Worm (Caenorhabditis elegans) whole organism, L3 larva: Measurements from ENCODE around the gene mrps-31.

Source experiments
- R02D3.7 ChIP-seq: fragments of 150-350 bp; optimal IDR thresholded peaks from 2 replicates; lab custom pipeline; 2014; ENCODE audit warnings: missing biosample characterization, missing genetic modification characterization
- ZK546.5 ChIP-seq: sonication (generic microtip); optimal IDR thresholded peaks from 2 replicates; lab custom pipeline; 2017; ENCODE audit warnings: missing biosample characterization, missing genetic modification characterization
- ceh-16 ChIP-seq: sonication (generic microtip); optimal IDR thresholded peaks from 2 replicates; lab custom pipeline; 2017; ENCODE audit warnings: missing biosample characterization, missing genetic modification characterization
- ceh-9 ChIP-seq: sonication (generic microtip); optimal IDR thresholded peaks from 2 replicates; lab custom pipeline; 2018; ENCODE audit warnings: missing biosample characterization, missing genetic modification characterization
- daf-12 ChIP-seq: fragments of 150-350 bp; optimal IDR thresholded peaks from 2 replicates; lab custom pipeline; 2014; ENCODE audit warnings: missing biosample characterization, missing genetic modification reagents, missing genetic modification characterization
- egl-5 ChIP-seq: fragments of 150-350 bp; optimal IDR thresholded peaks from 2 replicates; lab custom pipeline; 2017; ENCODE audit warnings: missing biosample characterization, missing genetic modification reagents, missing genetic modification characterization, inconsistent platforms
- elt-1 ChIP-seq: fragments of 150-350 bp; optimal IDR thresholded peaks from 2 replicates; lab custom pipeline; 2014; ENCODE audit warnings: missing biosample characterization, missing genetic modification characterization
- elt-2 ChIP-seq: sonication (generic microtip); optimal IDR thresholded peaks from 2 replicates; lab custom pipeline; 2016; ENCODE audit warnings: missing genetic modification reagents, mild to moderate bottlenecking, missing genetic modification characterization, missing compliant biosample characterization
- elt-3 ChIP-seq, 3 experiments: fragments of 150-350 bp in 1 of 3; sonication (generic microtip) in 2 of 3; optimal IDR thresholded peaks; 2 replicates in 2 of 3; 4 replicates in 1 of 3; lab custom pipeline; 2014 to 2017; ENCODE audit warnings: missing biosample characterization in 3 of 3, missing genetic modification characterization in 3 of 3
- eor-1 ChIP-seq, 2 experiments: fragments of 150-350 bp; optimal IDR thresholded peaks; 2 replicates each; lab custom pipeline; 2014 to 2018; ENCODE audit warnings: missing biosample characterization in 2 of 2, missing genetic modification characterization in 2 of 2
- fkh-2 ChIP-seq: fragments of 150-350 bp; optimal IDR thresholded peaks from 2 replicates; lab custom pipeline; 2014; ENCODE audit warnings: missing biosample characterization, missing genetic modification reagents, missing genetic modification characterization
- fos-1 ChIP-seq: fragments of 150-350 bp; optimal IDR thresholded peaks from 2 replicates; lab custom pipeline; 2014; ENCODE audit warnings: missing biosample characterization, missing genetic modification characterization
- hmg-11 ChIP-seq: sonication (generic microtip); optimal IDR thresholded peaks from 2 replicates; lab custom pipeline; 2016; ENCODE audit warnings: missing genetic modification characterization, missing compliant biosample characterization
- jun-1 ChIP-seq: fragments of 150-350 bp; optimal IDR thresholded peaks from 2 replicates; lab custom pipeline; 2014; ENCODE audit warnings: missing biosample characterization, missing genetic modification reagents, missing genetic modification characterization
- lin-39 ChIP-seq: fragments of 150-350 bp; optimal IDR thresholded peaks from 2 replicates; lab custom pipeline; 2018; ENCODE audit warnings: missing biosample characterization, missing genetic modification reagents, missing genetic modification characterization
- mml-1 ChIP-seq: fragments of 150-350 bp; sonication (generic microtip); optimal IDR thresholded peaks from 3 replicates; lab custom pipeline; 2014; ENCODE audit warnings: missing biosample characterization, missing genetic modification characterization
- nfya-1 ChIP-seq: sonication (generic microtip); optimal IDR thresholded peaks from 2 replicates; lab custom pipeline; 2017; ENCODE audit warnings: missing genetic modification characterization, mild to moderate bottlenecking, missing compliant biosample characterization, antibody characterized with exemption, moderate library complexity; ENCODE audit not compliant: insufficient read depth
- nhr-11 ChIP-seq: fragments of 150-350 bp; optimal IDR thresholded peaks from 2 replicates; lab custom pipeline; 2014; ENCODE audit warnings: missing biosample characterization, missing genetic modification characterization
- nhr-23 ChIP-seq: fragments of 150-350 bp; optimal IDR thresholded peaks from 2 replicates; lab custom pipeline; 2014; ENCODE audit warnings: missing biosample characterization, missing genetic modification reagents, missing genetic modification characterization
- nhr-25 ChIP-seq: sonication (generic microtip); optimal IDR thresholded peaks from 2 replicates; lab custom pipeline; 2017; ENCODE audit warnings: missing biosample characterization, missing genetic modification characterization
- nhr-28 ChIP-seq: fragments of 150-350 bp; optimal IDR thresholded peaks from 2 replicates; lab custom pipeline; 2014; ENCODE audit warnings: missing biosample characterization, missing genetic modification characterization
- nhr-43 ChIP-seq: sonication (generic microtip); optimal IDR thresholded peaks from 2 replicates; lab custom pipeline; 2016; ENCODE audit warnings: mild to moderate bottlenecking, missing genetic modification characterization, missing compliant biosample characterization; ENCODE audit not compliant: poor library complexity, severe bottlenecking
- nhr-77 ChIP-seq: fragments of 150-350 bp; optimal IDR thresholded peaks from 2 replicates; lab custom pipeline; 2014; ENCODE audit warnings: missing biosample characterization, missing genetic modification characterization
- pha-4 ChIP-seq: fragments of 150-350 bp; optimal IDR thresholded peaks from 2 replicates; lab custom pipeline; 2014; ENCODE audit warnings: missing biosample characterization, missing genetic modification reagents, missing genetic modification characterization
- pqm-1 ChIP-seq: fragments of 150-350 bp; optimal IDR thresholded peaks from 2 replicates; lab custom pipeline; 2017; ENCODE audit warnings: missing biosample characterization, missing genetic modification characterization, inconsistent platforms
- sea-2 ChIP-seq: fragments of 150-350 bp; sonication (generic microtip); optimal IDR thresholded peaks from 4 replicates; lab custom pipeline; 2014; ENCODE audit warnings: missing biosample characterization, missing genetic modification reagents, missing genetic modification characterization
- skn-1 ChIP-seq: fragments of 150-350 bp; optimal IDR thresholded peaks from 2 replicates; lab custom pipeline; 2014; ENCODE audit warnings: missing biosample characterization, missing genetic modification characterization
- snpc-4 ChIP-seq: fragments of 150-350 bp; optimal IDR thresholded peaks from 2 replicates; lab custom pipeline; 2014; ENCODE audit warnings: missing biosample characterization, missing genetic modification characterization
- ztf-11 ChIP-seq: fragments of 150-350 bp; optimal IDR thresholded peaks from 2 replicates; lab custom pipeline; 2014; ENCODE audit warnings: missing biosample characterization, missing genetic modification characterization
- ztf-4 ChIP-seq: fragments of 150-350 bp; optimal IDR thresholded peaks from 2 replicates; lab custom pipeline; 2014; ENCODE audit warnings: missing biosample characterization, missing genetic modification characterization

mrps-31 gene

ce11 chrIII:3649305-3649704 lies 19.1 kb upstream of the mrps-31 start:
- peak; percentile 9 for TF ChIP-seq pqm-1
- no peak for TF ChIP-seq skn-1 (tag; lab: Kevin White, UChicago)
- peak; percentile 79 for TF ChIP-seq elt-2 (tag; lab: Kevin White, UChicago)

DNA sequence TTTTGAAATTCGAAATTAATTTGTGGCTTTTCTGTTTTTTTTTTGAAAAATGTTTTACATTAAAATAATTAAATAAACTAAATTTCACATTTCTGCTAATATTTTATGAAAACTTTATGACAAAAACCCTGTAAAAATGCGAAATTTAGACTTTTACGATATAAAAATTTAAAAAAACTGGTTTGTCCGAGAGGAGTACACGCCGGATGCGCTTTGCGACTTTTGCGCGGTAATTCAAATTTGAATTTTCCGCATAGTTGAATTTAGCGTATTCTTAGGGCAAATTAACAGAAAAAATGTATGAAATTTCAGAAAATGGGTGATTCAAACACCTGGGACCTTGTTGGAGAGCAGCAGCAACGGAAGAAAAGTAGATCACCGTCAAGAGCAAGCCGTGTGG lies 13.9 kb upstream of the mrps-31 start, which contains the start of gene unc-93:
unc-93 (plus strand) TSS at position 301 of the 400 bp plus-strand sequence.
- no peak for TF ChIP-seq fos-1 (tag; lab: Kevin White, UChicago)
- no peak for TF ChIP-seq ztf-4 (tag; lab: Kevin White, UChicago)
- TF ChIP-seq R02D3.7 = no peak
- TF ChIP-seq skn-1 (tag; lab: Kevin White, UChicago) = no peak
- no peak for TF ChIP-seq lin-39
- TF ChIP-seq mml-1 = no peak
- TF ChIP-seq nhr-77 (tag; lab: Kevin White, UChicago) = no peak
- TF ChIP-seq pha-4 (tag; lab: Kevin White, UChicago) = no peak
- TF ChIP-seq fkh-2 = no peak
- TF ChIP-seq ztf-11 = no peak
- no peak for TF ChIP-seq elt-1 (tag; lab: Kevin White, UChicago)
- TF ChIP-seq elt-3 (tag; optimal IDR thresholded peaks at IDR 0.05; lab: Kevin White, UChicago) = no peak
- TF ChIP-seq nhr-43 = no peak

DNA sequence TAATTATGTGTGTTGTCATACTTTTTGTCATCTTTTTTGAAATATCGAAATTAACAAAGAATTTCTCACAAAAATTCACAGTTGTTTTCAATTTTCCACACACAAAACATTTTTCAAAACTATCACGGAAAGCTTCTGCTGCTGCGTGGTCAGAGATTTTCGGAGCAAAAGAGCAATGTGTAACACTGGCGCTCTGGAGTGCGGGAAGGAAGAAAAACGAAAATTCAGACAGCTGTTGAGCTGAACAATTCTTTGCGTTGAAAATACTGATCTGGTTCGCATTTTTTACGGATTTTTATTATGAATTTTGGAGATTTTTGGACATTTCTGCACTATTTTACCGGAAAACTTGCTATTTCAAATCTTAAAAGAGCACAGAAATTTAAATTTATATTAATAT lies 13.4 kb upstream of the mrps-31 start:
- TF ChIP-seq nhr-25 (no peak), nhr-23 (tag; lab: Kevin White, UChicago) (no peak), lin-39 (peak; percentile 3), fos-1 (tag; lab: Kevin White, UChicago) (no peak)

DNA sequence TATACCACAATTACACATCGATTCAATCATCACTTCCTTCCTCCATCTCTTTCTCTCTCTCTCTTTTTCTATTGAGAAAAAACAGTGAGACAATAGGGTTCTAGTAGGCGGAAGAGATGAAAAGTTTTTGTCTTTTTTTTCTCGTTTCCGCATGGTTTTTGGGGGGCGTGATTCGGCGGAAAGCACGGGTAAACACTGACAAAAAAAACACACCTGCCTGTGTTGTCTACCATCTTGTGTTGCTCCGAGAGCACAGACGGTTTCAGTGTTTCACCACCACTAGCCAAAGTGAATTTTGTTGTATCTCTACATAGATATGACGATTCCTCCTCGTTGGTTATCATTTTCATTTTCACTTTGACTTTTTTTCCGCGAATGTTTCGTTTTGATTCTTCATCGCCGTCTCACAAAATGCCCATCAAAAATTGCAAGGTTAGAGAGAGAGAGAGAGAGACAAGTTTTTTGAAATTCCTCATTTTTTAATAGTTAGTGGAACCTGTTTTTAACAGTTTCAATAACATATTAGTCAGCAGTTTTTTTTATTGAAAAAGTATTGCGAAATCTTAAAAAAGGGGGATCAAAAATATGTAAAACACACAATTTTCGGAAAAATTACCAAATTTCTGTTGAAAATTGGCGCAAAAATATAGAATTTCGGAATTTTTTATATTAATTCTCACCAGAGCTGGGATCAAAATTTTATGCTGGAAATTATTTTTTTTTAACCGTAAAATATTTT lies 7.2 kb upstream of the mrps-31 start:
- TF ChIP-seq pha-4 (tag; lab: Kevin White, UChicago) = peak; percentile 71
- no peak for TF ChIP-seq fos-1 (tag; lab: Kevin White, UChicago)
- peak; percentile 6 for TF ChIP-seq elt-2 (tag; lab: Kevin White, UChicago)

DNA sequence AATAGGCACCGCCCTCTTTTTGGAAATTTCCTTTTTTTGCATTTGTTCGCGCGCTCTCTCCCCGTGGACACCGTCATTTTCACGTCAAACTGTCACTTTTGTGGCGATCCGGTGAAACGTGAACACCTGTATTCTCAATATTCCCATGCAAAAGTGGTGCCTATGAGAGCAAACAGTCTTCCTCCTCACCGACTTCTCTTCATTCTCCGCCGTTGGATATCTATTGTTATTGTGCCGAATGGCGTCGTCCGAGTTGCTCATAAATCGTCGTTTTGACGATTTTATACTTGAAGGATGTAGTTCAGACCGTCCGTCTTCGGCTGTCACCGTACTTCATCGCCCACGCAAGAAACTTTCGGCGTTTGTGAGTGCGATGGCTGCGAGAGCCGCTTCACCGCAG lies 5.7 kb upstream of the mrps-31 start, which contains the start of gene rilp-1:
rilp-1 (plus strand) TSS at position 301 of the 400 bp plus-strand sequence.
- no peak for TF ChIP-seq jun-1 (tag; lab: Kevin White, UChicago)
- TF ChIP-seq nhr-28 (tag; lab: Kevin White, UChicago) = no peak
- TF ChIP-seq fkh-2 = no peak
- TF ChIP-seq hmg-11 = no peak
- no peak for TF ChIP-seq ceh-9 (tag; lab: Kevin White, UChicago)
- TF ChIP-seq R02D3.7 = no peak
- TF ChIP-seq nhr-77 (tag; lab: Kevin White, UChicago) = no peak
- no peak for TF ChIP-seq ztf-4 (tag; lab: Kevin White, UChicago)
- TF ChIP-seq egl-5 (tag; lab: Kevin White, UChicago) = no peak
- no peak for TF ChIP-seq ztf-11

DNA sequence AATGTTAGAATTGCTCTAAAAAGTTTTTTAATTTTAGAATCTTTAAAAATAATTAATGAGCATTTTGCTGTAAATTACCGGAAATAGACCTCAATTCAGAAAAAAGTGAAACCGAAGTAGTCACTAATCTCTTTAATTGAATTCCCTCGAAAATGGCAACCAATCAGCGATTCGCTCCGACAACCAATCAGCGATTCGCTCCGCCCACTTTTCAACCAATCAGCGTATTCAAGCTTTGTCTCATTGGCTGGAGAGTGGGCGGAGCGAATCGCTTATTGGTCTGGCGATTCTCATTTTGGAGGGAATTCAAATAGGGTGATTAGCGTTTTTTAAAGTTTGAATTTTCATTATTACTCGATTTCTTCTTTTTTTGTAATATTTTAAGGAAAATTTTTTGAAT lies 4.7 kb upstream of the mrps-31 start:
- TF ChIP-seq ceh-16 (tag; lab: Kevin White, UChicago) (no peak), nfya-1 (tag; lab: Kevin White, UChicago) (peak; percentile 91), R02D3.7 (no peak)

ce11 chrIII:3634158-3634557 lies 4.0 kb upstream of the mrps-31 start:
- TF ChIP-seq ZK546.5 (tag; lab: Kevin White, UChicago) = no peak
- TF ChIP-seq eor-1 (tag; optimal IDR thresholded peaks at IDR 0.05; lab: Kevin White, UChicago) = no peak
- TF ChIP-seq nhr-11 (tag; lab: Kevin White, UChicago) = no peak
- no peak for TF ChIP-seq lin-39
- no peak for TF ChIP-seq sea-2 (GFP tag; lab: Kevin White, UChicago)
- TF ChIP-seq daf-12 (tag; lab: Kevin White, UChicago) = no peak
- TF ChIP-seq elt-1 (tag; lab: Kevin White, UChicago) = no peak
- TF ChIP-seq nhr-28 (tag; lab: Kevin White, UChicago) = no peak
- no peak for TF ChIP-seq snpc-4
- no peak for TF ChIP-seq hmg-11
- no peak for TF ChIP-seq nhr-23 (tag; lab: Kevin White, UChicago)
